Fruit fly (Drosophila melanogaster): ENCODE measurements around the gene CG1074.

DNA sequence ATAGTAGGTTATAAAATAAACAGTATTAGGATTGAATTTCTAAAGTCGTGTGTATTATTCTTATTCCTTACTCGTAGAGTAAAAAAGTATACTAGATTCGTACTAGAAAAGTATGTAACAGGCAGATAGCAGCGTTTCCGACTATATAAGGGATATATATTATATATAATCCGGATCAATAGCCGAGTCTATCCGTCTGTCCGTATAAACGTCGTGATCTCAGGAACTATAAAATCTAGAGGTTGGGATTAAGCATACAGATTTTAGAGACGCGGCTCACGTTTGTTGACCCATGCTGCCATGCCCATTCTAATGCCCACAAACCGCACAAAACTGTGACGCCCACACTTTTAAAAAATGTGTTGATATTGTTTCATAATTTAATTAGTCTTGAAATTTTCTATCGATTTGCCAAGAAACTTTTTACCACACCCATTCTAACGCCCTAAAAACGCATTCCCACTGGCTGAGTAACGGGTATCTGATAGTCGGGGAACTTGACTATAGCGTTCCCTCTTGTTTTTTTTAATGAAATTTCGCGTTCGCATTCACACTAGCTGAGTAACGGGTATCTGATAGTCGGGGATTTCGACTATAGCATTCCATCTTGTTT is 31.7 kb upstream of the CG1074 start, which contains the start of gene CG9853:
- no peak for TF ChIP-seq cnc (optimal IDR thresholded peaks at IDR 0.05)
- no peak for TF ChIP-seq kay (GFP tag; ENCODE audit: borderline replicate concordance)
- no peak for TF ChIP-seq CG1620 (GFP tag; optimal IDR thresholded peaks at IDR 0.05)
- no peak for TF ChIP-seq bab1 (GFP tag; optimal IDR thresholded peaks at IDR 0.05)
- TF ChIP-seq cic (GFP tag; optimal IDR thresholded peaks at IDR 0.05), result no peak
- TF ChIP-seq Clk (GFP tag; optimal IDR thresholded peaks at IDR 0.05), result no peak
